Worm (Caenorhabditis elegans) whole organism, L1 larva: ENCODE data around the gene F58B4.2.

Source experiments
- Y116A8C.19 ChIP-seq: sonication (generic microtip); optimal IDR thresholded peaks from 2 replicates; lab custom pipeline; 2016; ENCODE audit warnings: missing compliant biosample characterization, missing genetic modification characterization, borderline replicate concordance
- aha-1 ChIP-seq: fragments of 150-350 bp; optimal IDR thresholded peaks from 2 replicates; lab custom pipeline; 2014; ENCODE audit warnings: missing biosample characterization, missing genetic modification characterization
- ama-1 ChIP-seq: fragments of 150-350 bp; optimal IDR thresholded peaks from 2 replicates; lab custom pipeline; 2014
- ceh-82 ChIP-seq, 3 experiments: fragments of 150-350 bp in 1 of 3; sonication (generic microtip) in 2 of 3; optimal IDR thresholded peaks; 2 replicates each; lab custom pipeline; 2014 to 2017; ENCODE audit warnings: missing biosample characterization in 3 of 3, missing genetic modification characterization in 3 of 3
- egl-13 ChIP-seq: sonication (generic microtip); optimal IDR thresholded peaks from 2 replicates; lab custom pipeline; 2016; ENCODE audit warnings: missing genotype, missing genetic modification reagents, missing genetic modification characterization, missing compliant biosample characterization
- fkh-10 ChIP-seq: sonication (generic microtip); optimal IDR thresholded peaks from 2 replicates; lab custom pipeline; 2017; ENCODE audit warnings: missing biosample characterization, missing genetic modification reagents, missing genetic modification characterization
- lin-15B ChIP-seq: fragments of 150-350 bp; sonication (generic microtip); optimal IDR thresholded peaks from 3 replicates; lab custom pipeline; 2014; ENCODE audit warnings: missing biosample characterization, missing genetic modification characterization
- lir-3 ChIP-seq: sonication (generic microtip); optimal IDR thresholded peaks from 2 replicates; lab custom pipeline; 2016; ENCODE audit warnings: mild to moderate bottlenecking, missing genetic modification characterization, moderate library complexity, missing compliant biosample characterization; ENCODE audit not compliant: poor library complexity
- lsy-2 ChIP-seq, 2 experiments: fragments of 150-350 bp; optimal IDR thresholded peaks; 2 replicates each; lab custom pipeline; 2014; ENCODE audit warnings: missing biosample characterization in 2 of 2, missing genetic modification characterization in 2 of 2
- mep-1 ChIP-seq: fragments of 150-350 bp; optimal IDR thresholded peaks from 2 replicates; lab custom pipeline; 2014; ENCODE audit warnings: missing biosample characterization, missing genetic modification characterization
- nhr-12 ChIP-seq: sonication (generic microtip); optimal IDR thresholded peaks from 2 replicates; lab custom pipeline; 2017; ENCODE audit warnings: missing biosample characterization, missing genetic modification characterization
- skn-1 ChIP-seq: fragments of 150-350 bp; optimal IDR thresholded peaks from 2 replicates; lab custom pipeline; 2014; ENCODE audit warnings: missing biosample characterization, missing genetic modification characterization
- unc-62 ChIP-seq: fragments of 150-350 bp; optimal IDR thresholded peaks from 2 replicates; lab custom pipeline; 2014; ENCODE audit warnings: missing biosample characterization, missing genetic modification reagents, missing genetic modification characterization

- no peak for TF ChIP-seq lin-15B (tag; lab: Kevin White, UChicago)
- no peak for TF ChIP-seq ceh-82 (tag; optimal IDR thresholded peaks at IDR 0.05; lab: Kevin White, UChicago)
- TF ChIP-seq fkh-10 (GFP tag; lab: Kevin White, UChicago): no peak
- TF ChIP-seq ama-1: no peak
- TF ChIP-seq nhr-12 (tag; lab: Kevin White, UChicago): no peak
- TF ChIP-seq lsy-2 (tag; optimal IDR thresholded peaks at IDR 0.05; lab: Kevin White, UChicago): no peak
- no peak for TF ChIP-seq mep-1 (tag; lab: Kevin White, UChicago)
- no peak for TF ChIP-seq Y116A8C.19 (tag; lab: Kevin White, UChicago)
- no peak for TF ChIP-seq aha-1 (tag; lab: Kevin White, UChicago)
- TF ChIP-seq skn-1 (tag; lab: Kevin White, UChicago): no peak
- no peak for TF ChIP-seq unc-62 (GFP tag; lab: Kevin White, UChicago)
- TF ChIP-seq egl-13 (tag; lab: Kevin White, UChicago): no peak
- TF ChIP-seq lir-3: no peak
Observed at ce11 chrV:10888153-10888552, 30.1 kb downstream of the F58B4.2 start.
